Worm (Caenorhabditis elegans): ENCODE data around the gene xnd-1.
A peak's percentile ranks its signal among the peaks of the same experiment; 100 is the strongest.

The xnd-1 gene

ce11 chrIII:5639893-5640292 lies 35.6 kb downstream of the xnd-1 start (continued):
- no peak for TF ChIP-seq ces-1 (GFP tag; optimal IDR thresholded peaks at IDR 0.05)
- peak; percentile 19 to 46 (median 46) for TF ChIP-seq ceh-82 (tag; optimal IDR thresholded peaks at IDR 0.05)
- no peak for TF ChIP-seq nhr-90 (tag; optimal IDR thresholded peaks at IDR 0.05; ENCODE audit: poor library complexity)
- TF ChIP-seq alr-1 (tag; optimal IDR thresholded peaks at IDR 0.05; ENCODE audit: borderline replicate concordance) = no peak
- TF ChIP-seq efl-1 (optimal IDR thresholded peaks at IDR 0.05) = peak; percentile 34 to 53
- peak in 1 of 2 experiments; percentile 6 for TF ChIP-seq efl-1 (GFP tag; optimal IDR thresholded peaks at IDR 0.05 in 1 of 2)
- peak; percentile 8 for TF ChIP-seq fkh-10 (GFP tag; optimal IDR thresholded peaks at IDR 0.05)
- no peak for TF ChIP-seq unc-130 (tag; optimal IDR thresholded peaks at IDR 0.05)
- TF ChIP-seq fkh-4 (tag; optimal IDR thresholded peaks at IDR 0.05; ENCODE audit: borderline replicate concordance) = no peak
- TF ChIP-seq mdl-1 (tag; optimal IDR thresholded peaks at IDR 0.05) = no peak
- TF ChIP-seq nhr-237 (tag; optimal IDR thresholded peaks at IDR 0.05) = no peak
- no peak for TF ChIP-seq zip-4 (GFP tag; optimal IDR thresholded peaks at IDR 0.05)
- peak; percentile 78 for TF ChIP-seq nhr-71 (tag; optimal IDR thresholded peaks at IDR 0.05)
- TF ChIP-seq lin-35 (GFP tag; optimal IDR thresholded peaks at IDR 0.05) = peak in 1 of 2 experiments; percentile 42
- TF ChIP-seq swsn-7 (tag; optimal IDR thresholded peaks at IDR 0.05) = peak; percentile 65
- TF ChIP-seq mep-1 (tag; optimal IDR thresholded peaks at IDR 0.05) = peak; percentile 15

- TF ChIP-seq ceh-8 (GFP tag; optimal IDR thresholded peaks at IDR 0.05) (peak; percentile 2), dsc-1 (tag; optimal IDR thresholded peaks at IDR 0.05) (peak; percentile 19), nhr-85 (tag) (peak; percentile 46), nhr-71 (tag; optimal IDR thresholded peaks at IDR 0.05) (peak; percentile 21), unc-30 (tag; optimal IDR thresholded peaks at IDR 0.05) (no peak), efl-1 (optimal IDR thresholded peaks at IDR 0.05) (no peak), efl-1 (GFP tag; optimal IDR thresholded peaks at IDR 0.05 in 1 of 2) (peak in 1 of 2 experiments; percentile 49), fkh-8 (tag; optimal IDR thresholded peaks at IDR 0.05) (peak; percentile 56), unc-62 (GFP tag; optimal IDR thresholded peaks at IDR 0.05) (no peak), lin-14 (GFP tag; optimal IDR thresholded peaks at IDR 0.05) (peak; percentile 5)
These were observed 38.4 kb downstream of the xnd-1 start for ce11 chrIII:5642692-5643091.

DNA sequence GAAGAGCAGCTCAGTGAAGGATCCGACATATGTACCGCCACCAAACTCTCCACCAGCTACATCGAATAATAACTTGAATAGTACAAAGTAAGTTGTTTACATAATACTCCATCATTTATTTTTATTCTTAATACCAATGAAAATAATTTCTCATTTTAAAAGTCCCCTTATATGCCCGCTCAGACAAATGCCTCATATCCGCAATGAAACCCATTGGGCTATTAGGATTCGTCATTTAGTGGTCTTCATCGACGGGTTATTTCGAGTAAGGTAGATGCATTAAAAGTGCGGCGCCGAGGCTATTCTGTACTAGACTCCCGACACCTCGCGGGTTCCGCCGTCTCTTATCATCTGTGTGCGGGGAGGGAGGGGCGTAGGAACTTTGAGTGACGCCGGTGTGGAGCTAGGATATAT lies 49.4 kb downstream of the xnd-1 start:
- peak; percentile 25 to 48 for TF ChIP-seq efl-1 (optimal IDR thresholded peaks at IDR 0.05)
- TF ChIP-seq efl-1 (GFP tag; optimal IDR thresholded peaks at IDR 0.05 in 1 of 2) = peak in 1 of 2 experiments; percentile 93
- peak; percentile 71 for TF ChIP-seq elt-2 (tag; optimal IDR thresholded peaks at IDR 0.05)
- no peak for TF ChIP-seq ceh-82 (tag; optimal IDR thresholded peaks at IDR 0.05)
- peak; percentile 52 for TF ChIP-seq irx-1 (tag; optimal IDR thresholded peaks at IDR 0.05)
- peak; percentile 84 for TF ChIP-seq nhr-90 (tag; optimal IDR thresholded peaks at IDR 0.05; ENCODE audit: poor library complexity)
- TF ChIP-seq nhr-85 (tag) = peak; percentile 85
- TF ChIP-seq lir-3 (tag; optimal IDR thresholded peaks at IDR 0.05; ENCODE audit: poor library complexity) = peak; percentile 20
- TF ChIP-seq ama-1 (optimal IDR thresholded peaks at IDR 0.05) = peak; percentile 75
- TF ChIP-seq lin-14 (GFP tag; optimal IDR thresholded peaks at IDR 0.05) = peak; percentile 44
- peak; percentile 98 for TF ChIP-seq snpc-4 (tag; optimal IDR thresholded peaks at IDR 0.05)
- peak; percentile 54 for TF ChIP-seq snu-23 (GFP tag; optimal IDR thresholded peaks at IDR 0.05)
- TF ChIP-seq xbp-1 (tag; optimal IDR thresholded peaks at IDR 0.05) = peak; percentile 26
- no peak for TF ChIP-seq ets-5 (GFP tag; IDR thresholded peaks at IDR 0.05)
- TF ChIP-seq lsy-2 (tag; optimal IDR thresholded peaks at IDR 0.05) = peak in 1 of 2 experiments; percentile 36
- peak; percentile 63 for TF ChIP-seq nhr-19 (GFP tag; conservative IDR thresholded peaks at IDR 0.05)
- TF ChIP-seq nhr-47 (tag; optimal IDR thresholded peaks at IDR 0.05) = peak; percentile 77
- peak in 1 of 2 experiments; percentile 1 for TF ChIP-seq ztf-11 (tag; optimal IDR thresholded peaks at IDR 0.05)
- TF ChIP-seq unc-30 (tag; optimal IDR thresholded peaks at IDR 0.05) = no peak
- TF ChIP-seq nhr-20 (tag; optimal IDR thresholded peaks at IDR 0.05) = peak; percentile 62
- peak in 1 of 2 experiments; percentile 29 for TF ChIP-seq lin-35 (GFP tag; optimal IDR thresholded peaks at IDR 0.05)
- no peak for TF ChIP-seq efl-3 (GFP tag; optimal IDR thresholded peaks at IDR 0.05)
- peak; percentile 27 for TF ChIP-seq nhr-77 (tag; optimal IDR thresholded peaks at IDR 0.05)
- TF ChIP-seq lin-39 (tag; optimal IDR thresholded peaks at IDR 0.05) = peak; percentile 25
- TF ChIP-seq ceh-90 (tag; optimal IDR thresholded peaks at IDR 0.05) = no peak
- TF ChIP-seq nhr-71 (tag; optimal IDR thresholded peaks at IDR 0.05) = peak; percentile 75
- TF ChIP-seq swsn-7 (tag; optimal IDR thresholded peaks at IDR 0.05) = peak; percentile 44
- no peak for TF ChIP-seq hlh-4 (tag; optimal IDR thresholded peaks at IDR 0.05)
- peak; percentile 71 for TF ChIP-seq rnt-1 (tag; optimal IDR thresholded peaks at IDR 0.05)
- no peak for TF ChIP-seq tbx-2 (tag; optimal IDR thresholded peaks at IDR 0.05)
